Worm (Caenorhabditis elegans): Measurements from ENCODE around the gene F13B12.2.

ce11 chrIV:10468662-10469061 lies 39.7 kb upstream of the F13B12.2 start:
- TF ChIP-seq tbx-37 (GFP tag; conservative IDR thresholded peaks at IDR 0.05): no peak
- TF ChIP-seq ama-1 (optimal IDR thresholded peaks at IDR 0.05): no peak
- TF ChIP-seq aly-1 (tag; optimal IDR thresholded peaks at IDR 0.05): no peak
- TF ChIP-seq hmbx-1 (tag; optimal IDR thresholded peaks at IDR 0.05): no peak
- no peak for TF ChIP-seq ets-7 (tag; optimal IDR thresholded peaks at IDR 0.05)
- no peak for TF ChIP-seq scrt-1 (GFP tag; IDR thresholded peaks at IDR 0.05)
- TF ChIP-seq sea-1 (GFP tag; conservative IDR thresholded peaks at IDR 0.05): no peak
- TF ChIP-seq flt-1 (GFP tag; IDR thresholded peaks at IDR 0.05): no peak
- TF ChIP-seq pes-1 (GFP tag; IDR thresholded peaks at IDR 0.05): no peak

Measured in whole organism, early embryonic.